Fruit fly (Drosophila melanogaster) whole organism: ENCODE measurements around the gene mtg.

Source experiments
- CG8478 ChIP-seq: fragments of >200 bp; optimal IDR thresholded peaks from 2 replicates; lab custom pipeline; 2018; ENCODE audit warnings: inconsistent platforms
- Dll ChIP-seq: fragments of >200 bp; optimal IDR thresholded peaks from 2 replicates; lab custom pipeline; 2017
- EcR ChIP-seq, 2 experiments: fragments of >200 bp; optimal IDR thresholded peaks; 2 replicates each; lab custom pipeline; 2017; ENCODE audit warnings: missing biosample characterization in 2 of 2, missing genetic modification characterization in 2 of 2, missing genetic modification reagents in 2 of 2
- pan ChIP-seq: fragments of >200 bp; optimal IDR thresholded peaks from 2 replicates; lab custom pipeline; 2017
- psq ChIP-seq: fragments of >200 bp; optimal IDR thresholded peaks from 2 replicates; lab custom pipeline; 2017
- usp ChIP-seq: fragments of >200 bp; optimal IDR thresholded peaks from 2 replicates; lab custom pipeline; 2017; ENCODE audit warnings: missing biosample characterization, missing genetic modification characterization, mixed read lengths

Gene mtg

DNA sequence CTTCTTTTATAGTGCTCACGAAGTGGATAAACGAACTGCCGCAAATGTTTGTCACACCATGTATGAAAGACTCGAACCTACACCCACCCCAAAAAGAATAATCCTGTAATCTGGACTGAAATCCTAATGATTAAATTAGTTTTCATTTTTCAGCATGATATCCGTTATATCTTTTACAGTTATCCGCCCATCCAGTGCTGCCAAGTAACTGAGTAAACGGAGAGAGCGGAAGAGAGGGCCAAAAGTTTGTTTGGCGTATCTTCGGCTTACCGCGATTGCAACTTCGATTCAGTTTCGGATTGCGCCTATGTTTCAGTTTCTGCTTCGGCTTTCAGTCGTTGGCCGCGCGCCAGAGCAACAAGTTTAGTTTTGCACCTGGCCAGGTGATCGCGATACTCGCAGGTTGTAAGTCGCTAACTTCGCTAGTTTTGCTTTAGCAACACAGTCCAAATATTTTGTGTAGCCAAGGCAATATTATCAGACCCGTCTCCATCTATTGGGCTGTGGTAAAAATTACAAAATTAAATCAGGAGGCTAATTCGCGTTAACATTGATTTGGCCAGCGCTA lies at the start of gene mtg:
mtg (plus strand) TSS at position 332 of the 568 bp plus-strand sequence.
- TF ChIP-seq usp (GFP tag; lab: Kevin White, UChicago), result no peak
- TF ChIP-seq EcR (GFP tag; optimal IDR thresholded peaks at IDR 0.05; lab: Kevin White, UChicago), result no peak
- TF ChIP-seq pan (lab: Kevin White, UChicago), result no peak
- TF ChIP-seq psq, result no peak
- TF ChIP-seq CG8478 (lab: Kevin White, UChicago), result no peak
- TF ChIP-seq Dll (lab: Kevin White, UChicago), result no peak

- TF ChIP-seq pan (lab: Kevin White, UChicago), result no peak
- no peak for TF ChIP-seq psq
- no peak for TF ChIP-seq Dll (lab: Kevin White, UChicago)
- no peak for TF ChIP-seq CG8478 (lab: Kevin White, UChicago)
- TF ChIP-seq usp (GFP tag; lab: Kevin White, UChicago), result no peak
- no peak for TF ChIP-seq EcR (GFP tag; optimal IDR thresholded peaks at IDR 0.05; lab: Kevin White, UChicago)
These were observed 46.9 kb upstream of the mtg start for dm6 chr3R:8203367-8203766.

dm6 chr3R:8204730-8205129 lies 45.6 kb upstream of the mtg start, which contains the start of gene CheA84a:
TSS of gene CheA84a (minus strand) at chr3R:8204830.
- TF ChIP-seq pan (lab: Kevin White, UChicago), result no peak
- TF ChIP-seq usp (GFP tag; lab: Kevin White, UChicago), result no peak
- TF ChIP-seq EcR (GFP tag; optimal IDR thresholded peaks at IDR 0.05; lab: Kevin White, UChicago), result no peak
- TF ChIP-seq psq, result no peak
- TF ChIP-seq Dll (lab: Kevin White, UChicago), result no peak
- no peak for TF ChIP-seq CG8478 (lab: Kevin White, UChicago)

dm6 chr3R:8205292-8205893 lies 44.9 kb upstream of the mtg start:
- TF ChIP-seq Dll (lab: Kevin White, UChicago) (no peak), CG8478 (lab: Kevin White, UChicago) (no peak), usp (GFP tag; lab: Kevin White, UChicago) (no peak), EcR (GFP tag; optimal IDR thresholded peaks at IDR 0.05; lab: Kevin White, UChicago) (no peak), psq (no peak), pan (lab: Kevin White, UChicago) (no peak)

DNA sequence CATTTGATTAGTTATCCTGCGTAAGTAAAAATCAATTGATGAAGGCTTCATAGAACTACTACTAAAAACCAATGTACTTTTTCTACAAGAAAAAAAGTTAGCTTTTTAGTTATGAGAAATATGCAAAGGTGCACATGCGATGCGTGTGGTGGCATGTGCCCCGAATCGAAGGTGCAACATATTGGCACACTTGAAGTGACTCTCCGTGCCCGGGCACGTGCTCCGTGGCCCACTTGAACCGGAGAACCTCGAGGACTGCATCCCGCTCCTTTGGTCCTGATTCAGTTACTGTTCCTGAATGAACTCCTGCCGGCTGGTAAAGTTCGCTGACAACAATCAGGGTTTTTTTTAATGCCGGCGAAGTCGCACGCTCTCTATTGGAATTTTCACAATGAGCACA lies 44.3 kb upstream of the mtg start:
- TF ChIP-seq CG8478 (lab: Kevin White, UChicago) (no peak), Dll (lab: Kevin White, UChicago) (no peak), usp (GFP tag; lab: Kevin White, UChicago) (no peak), EcR (GFP tag; optimal IDR thresholded peaks at IDR 0.05; lab: Kevin White, UChicago) (no peak), psq (no peak), pan (lab: Kevin White, UChicago) (no peak)

dm6 chr3R:8206628-8207275 lies 43.5 kb upstream of the mtg start:
- no peak for TF ChIP-seq Dll (lab: Kevin White, UChicago)
- no peak for TF ChIP-seq EcR (GFP tag; optimal IDR thresholded peaks at IDR 0.05; lab: Kevin White, UChicago)
- no peak for TF ChIP-seq psq
- no peak for TF ChIP-seq pan (lab: Kevin White, UChicago)
- TF ChIP-seq CG8478 (lab: Kevin White, UChicago), result no peak

dm6 chr3R:8207276-8207654 lies 43.0 kb upstream of the mtg start:
- no peak for TF ChIP-seq Dll (lab: Kevin White, UChicago)
- TF ChIP-seq pan (lab: Kevin White, UChicago), result no peak
- TF ChIP-seq EcR (GFP tag; optimal IDR thresholded peaks at IDR 0.05; lab: Kevin White, UChicago), result no peak
- TF ChIP-seq psq, result no peak
- no peak for TF ChIP-seq CG8478 (lab: Kevin White, UChicago)
- TF ChIP-seq usp (GFP tag; lab: Kevin White, UChicago), result no peak

DNA sequence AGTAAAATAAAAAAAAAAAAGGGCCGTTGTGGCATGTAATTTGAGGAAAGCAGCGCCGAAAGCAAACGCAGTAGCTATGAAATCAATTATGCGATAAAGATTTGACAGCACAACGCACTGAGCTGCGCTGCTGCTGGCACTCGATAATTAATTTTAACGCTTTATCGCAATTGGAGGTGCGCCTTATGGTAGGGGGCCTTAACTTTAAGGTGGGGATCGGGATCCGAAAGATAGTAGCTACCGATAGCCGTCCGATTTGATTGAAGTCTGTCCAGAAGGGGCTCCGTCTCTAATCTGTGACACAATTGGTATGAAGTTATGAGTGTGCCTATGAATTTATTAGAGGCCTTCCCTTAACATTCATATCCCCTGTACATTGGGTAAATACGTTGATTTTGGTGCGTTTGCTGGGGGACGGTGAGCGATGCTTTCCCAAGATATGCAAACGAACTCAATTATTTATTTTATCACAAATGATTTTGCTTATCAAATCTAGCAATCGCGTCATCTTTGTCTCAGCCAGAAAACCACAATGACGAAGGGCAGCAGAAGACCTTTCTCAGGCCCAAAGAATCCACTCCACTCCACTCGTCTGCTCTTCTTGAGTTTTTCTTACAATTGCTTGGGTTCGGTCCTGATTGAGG lies 41.8 kb upstream of the mtg start:
- TF ChIP-seq Dll (lab: Kevin White, UChicago) (no peak), pan (lab: Kevin White, UChicago) (no peak), EcR (GFP tag; optimal IDR thresholded peaks at IDR 0.05; lab: Kevin White, UChicago) (no peak), usp (GFP tag; lab: Kevin White, UChicago) (no peak), psq (no peak), CG8478 (lab: Kevin White, UChicago) (no peak)

- TF ChIP-seq CG8478 (lab: Kevin White, UChicago) (no peak), pan (lab: Kevin White, UChicago) (no peak), Dll (lab: Kevin White, UChicago) (no peak), usp (GFP tag; lab: Kevin White, UChicago) (no peak), psq (no peak), EcR (GFP tag; optimal IDR thresholded peaks at IDR 0.05; lab: Kevin White, UChicago) (no peak)
These were observed 39.3 kb upstream of the mtg start for dm6 chr3R:8210837-8211488.

DNA sequence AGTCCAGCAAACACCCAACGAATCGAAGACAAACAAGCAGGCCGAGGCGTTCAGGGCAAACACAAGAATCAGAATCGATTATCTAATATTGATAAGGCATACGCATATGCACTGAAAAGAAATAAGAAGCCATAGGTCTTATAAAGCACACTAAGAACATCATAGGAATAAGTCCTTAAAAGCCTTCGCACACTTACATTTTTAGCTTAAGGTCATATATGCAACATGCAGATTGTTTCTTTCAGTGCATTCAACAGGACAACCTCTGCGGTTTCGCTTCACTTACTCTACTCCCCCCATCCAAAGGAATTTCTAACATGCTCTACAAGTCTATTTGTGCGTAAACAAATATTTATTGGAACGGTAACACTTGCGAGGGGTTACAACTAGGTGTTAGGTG lies 37.7 kb upstream of the mtg start:
- no peak for TF ChIP-seq CG8478 (lab: Kevin White, UChicago)
- TF ChIP-seq pan (lab: Kevin White, UChicago), result no peak
- no peak for TF ChIP-seq Dll (lab: Kevin White, UChicago)
- no peak for TF ChIP-seq psq
